Fruit fly (Drosophila melanogaster) whole organism, pupa: ENCODE results near the gene Lcp65Ac.
A peak's percentile ranks its signal among the peaks of the same experiment; 100 is the strongest.

Source experiments
- CG10348 ChIP-seq: fragments of 200-800 bp; sonication (Bioruptor generic); IDR thresholded peaks from 2 replicates; pipeline ENCODE4 v1.3.6; 2022; ENCODE audit warnings: missing biosample characterization, missing genetic modification characterization
- CG12605 ChIP-seq: fragments of 200-800 bp; sonication (Bioruptor generic); IDR thresholded peaks from 2 replicates; pipeline ENCODE4 v1.3.6; 2022; ENCODE audit warnings: missing biosample characterization, missing genetic modification characterization
- CG13204 ChIP-seq: fragments of 200-800 bp; sonication (Bioruptor generic); optimal IDR thresholded peaks from 2 replicates; lab custom pipeline; 2018; ENCODE audit warnings: missing biosample characterization, mild to moderate bottlenecking, missing genetic modification characterization, moderate library complexity
- CG14655 ChIP-seq: fragments of 200-800 bp; sonication (Bioruptor generic); optimal IDR thresholded peaks from 3 replicates; lab custom pipeline; 2017; ENCODE audit warnings: mild to moderate bottlenecking, missing biosample characterization, missing genetic modification reagents, missing genetic modification characterization
- CG15710 ChIP-seq: fragments of 200-800 bp; sonication (Bioruptor generic); optimal IDR thresholded peaks from 2 replicates; lab custom pipeline; 2018; ENCODE audit warnings: missing biosample characterization, mild to moderate bottlenecking, missing genetic modification characterization, moderate library complexity
- CG17806 ChIP-seq: fragments of 200-800 bp; sonication (Bioruptor generic); optimal IDR thresholded peaks from 2 replicates; lab custom pipeline; 2018; ENCODE audit warnings: missing biosample characterization, mild to moderate bottlenecking, missing genetic modification characterization, moderate library complexity
- CG34367 ChIP-seq: fragments of 200-800 bp; sonication (Bioruptor generic); optimal IDR thresholded peaks from 2 replicates; lab custom pipeline; 2018; ENCODE audit warnings: missing biosample characterization, mild to moderate bottlenecking, missing genetic modification characterization
- CG8159 ChIP-seq: fragments of 200-800 bp; sonication (Bioruptor generic); optimal IDR thresholded peaks from 3 replicates; lab custom pipeline; 2018; ENCODE audit warnings: missing biosample characterization, mild to moderate bottlenecking, missing genetic modification characterization, moderate library complexity
- EcR ChIP-seq: fragments of 200-800 bp; sonication (Bioruptor generic); optimal IDR thresholded peaks from 3 replicates; lab custom pipeline; 2019; ENCODE audit warnings: missing biosample characterization, missing genetic modification characterization, mild to moderate bottlenecking, moderate library complexity, missing genetic modification reagents
- Pif1A ChIP-seq: fragments of 200-800 bp; sonication (Bioruptor generic); optimal IDR thresholded peaks from 3 replicates; lab custom pipeline; 2016; ENCODE audit warnings: missing biosample characterization, missing genetic modification characterization
- Pif1B ChIP-seq: fragments of 200-800 bp; sonication (Bioruptor generic); optimal IDR thresholded peaks from 3 replicates; lab custom pipeline; 2016; ENCODE audit warnings: missing biosample characterization, missing genetic modification characterization
- Snoo ChIP-seq: fragments of 200-800 bp; sonication (Bioruptor generic); optimal IDR thresholded peaks from 3 replicates; lab custom pipeline; 2017; ENCODE audit warnings: missing biosample characterization, mild to moderate bottlenecking, missing genetic modification characterization, inconsistent platforms
- gl ChIP-seq: fragments of 200-800 bp; sonication (Bioruptor generic); optimal IDR thresholded peaks from 2 replicates; lab custom pipeline; 2018; ENCODE audit warnings: missing biosample characterization, mild to moderate bottlenecking, missing genetic modification characterization

dm6 chr3L:6184884-6185438, 40.3 kb downstream of the Lcp65Ac start, which contains the start of the genes D19B and CG43293:
- TF ChIP-seq CG34367 (tag; lab: Kevin White, UChicago) (peak; percentile 81), Snoo (tag; lab: Kevin White, UChicago) (peak; percentile 84), CG14655 (GFP tag; lab: Kevin White, UChicago) (peak; percentile 88), CG12605 (GFP tag; lab: Robert Waterston, UW) (peak; percentile 91), CG15710 (tag; lab: Kevin White, UChicago) (peak; percentile 81), CG8159 (peak; percentile 82), gl (peak; percentile 76), Pif1A (no peak), CG10348 (GFP tag; lab: Robert Waterston, UW) (peak; percentile 36; the same call in 1 of the 2 replicates), CG17806 (peak; percentile 82), CG13204 (GFP tag; lab: Kevin White, UChicago) (no peak), EcR (GFP tag; lab: Kevin White, UChicago) (no peak), Pif1B (GFP tag; lab: Kevin White, UChicago) (peak; percentile 93)
